Fruit fly (Drosophila melanogaster) whole organism, pupa: ENCODE results near the gene CG14949.

Experiments
- CG10348 ChIP-seq: fragments of 200-800 bp; sonication (Bioruptor generic); IDR thresholded peaks from 2 replicates; pipeline ENCODE4 v1.3.6; 2022; ENCODE audit warnings: missing biosample characterization, missing genetic modification characterization
- CG12605 ChIP-seq: fragments of 200-800 bp; sonication (Bioruptor generic); IDR thresholded peaks from 2 replicates; pipeline ENCODE4 v1.3.6; 2022; ENCODE audit warnings: missing biosample characterization, missing genetic modification characterization
- CG13204 ChIP-seq: fragments of 200-800 bp; sonication (Bioruptor generic); optimal IDR thresholded peaks from 2 replicates; lab custom pipeline; 2018; ENCODE audit warnings: missing biosample characterization, mild to moderate bottlenecking, missing genetic modification characterization, moderate library complexity
- CG14655 ChIP-seq: fragments of 200-800 bp; sonication (Bioruptor generic); optimal IDR thresholded peaks from 3 replicates; lab custom pipeline; 2017; ENCODE audit warnings: mild to moderate bottlenecking, missing biosample characterization, missing genetic modification reagents, missing genetic modification characterization
- CG15710 ChIP-seq: fragments of 200-800 bp; sonication (Bioruptor generic); optimal IDR thresholded peaks from 2 replicates; lab custom pipeline; 2018; ENCODE audit warnings: missing biosample characterization, mild to moderate bottlenecking, missing genetic modification characterization, moderate library complexity
- CG17806 ChIP-seq: fragments of 200-800 bp; sonication (Bioruptor generic); optimal IDR thresholded peaks from 2 replicates; lab custom pipeline; 2018; ENCODE audit warnings: missing biosample characterization, mild to moderate bottlenecking, missing genetic modification characterization, moderate library complexity
- CG32121 ChIP-seq: fragments of 200-800 bp; sonication (Bioruptor generic); IDR thresholded peaks from 2 replicates; pipeline ENCODE4 v1.3.6; 2022; ENCODE audit warnings: missing biosample characterization, missing genetic modification characterization
- CG34367 ChIP-seq: fragments of 200-800 bp; sonication (Bioruptor generic); optimal IDR thresholded peaks from 2 replicates; lab custom pipeline; 2018; ENCODE audit warnings: missing biosample characterization, mild to moderate bottlenecking, missing genetic modification characterization
- CG4496 ChIP-seq: fragments of 200-800 bp; sonication (Bioruptor generic); IDR thresholded peaks from 3 replicates; pipeline ENCODE4 v1.3.6; 2022; ENCODE audit warnings: missing biosample characterization, missing genetic modification characterization
- CG8159 ChIP-seq: fragments of 200-800 bp; sonication (Bioruptor generic); optimal IDR thresholded peaks from 3 replicates; lab custom pipeline; 2018; ENCODE audit warnings: missing biosample characterization, mild to moderate bottlenecking, missing genetic modification characterization, moderate library complexity
- CG8301 ChIP-seq: fragments of 200-800 bp; sonication (Bioruptor generic); optimal IDR thresholded peaks from 2 replicates; lab custom pipeline; 2018; ENCODE audit warnings: missing biosample characterization, mild to moderate bottlenecking, missing genetic modification characterization
- CG9948 ChIP-seq: fragments of 200-800 bp; sonication (Bioruptor generic); optimal IDR thresholded peaks from 2 replicates; lab custom pipeline; 2018; ENCODE audit warnings: missing biosample characterization, mild to moderate bottlenecking, missing genetic modification characterization, moderate library complexity
- D1 ChIP-seq: fragments of 200-800 bp; sonication (Bioruptor generic); optimal IDR thresholded peaks from 2 replicates; lab custom pipeline; 2018; ENCODE audit warnings: missing biosample characterization, mild to moderate bottlenecking, missing genetic modification characterization, moderate library complexity
- EcR ChIP-seq: fragments of 200-800 bp; sonication (Bioruptor generic); optimal IDR thresholded peaks from 3 replicates; lab custom pipeline; 2019; ENCODE audit warnings: missing biosample characterization, missing genetic modification characterization, mild to moderate bottlenecking, moderate library complexity, missing genetic modification reagents
- Ets98B ChIP-seq: fragments of 200-800 bp; sonication (Bioruptor generic); IDR thresholded peaks from 2 replicates; pipeline ENCODE4 v1.3.6; 2022; ENCODE audit warnings: missing biosample characterization, missing genetic modification characterization
- Pif1A ChIP-seq: fragments of 200-800 bp; sonication (Bioruptor generic); optimal IDR thresholded peaks from 3 replicates; lab custom pipeline; 2016; ENCODE audit warnings: missing biosample characterization, missing genetic modification characterization
- Pif1B ChIP-seq: fragments of 200-800 bp; sonication (Bioruptor generic); optimal IDR thresholded peaks from 3 replicates; lab custom pipeline; 2016; ENCODE audit warnings: missing biosample characterization, missing genetic modification characterization
- Snoo ChIP-seq: fragments of 200-800 bp; sonication (Bioruptor generic); optimal IDR thresholded peaks from 3 replicates; lab custom pipeline; 2017; ENCODE audit warnings: missing biosample characterization, mild to moderate bottlenecking, missing genetic modification characterization, inconsistent platforms
- fd96Ca ChIP-seq: fragments of 200-800 bp; sonication (Bioruptor generic); IDR thresholded peaks from 3 replicates; pipeline ENCODE4 v1.3.6; 2022; ENCODE audit warnings: missing biosample characterization, missing genetic modification characterization
- gl ChIP-seq: fragments of 200-800 bp; sonication (Bioruptor generic); optimal IDR thresholded peaks from 2 replicates; lab custom pipeline; 2018; ENCODE audit warnings: missing biosample characterization, mild to moderate bottlenecking, missing genetic modification characterization
- rn ChIP-seq: fragments of 200-800 bp; sonication (Bioruptor generic); IDR thresholded peaks from 2 replicates; pipeline ENCODE4 v1.3.6; 2022; ENCODE audit warnings: missing biosample characterization, missing genetic modification characterization

CG14949 gene

DNA sequence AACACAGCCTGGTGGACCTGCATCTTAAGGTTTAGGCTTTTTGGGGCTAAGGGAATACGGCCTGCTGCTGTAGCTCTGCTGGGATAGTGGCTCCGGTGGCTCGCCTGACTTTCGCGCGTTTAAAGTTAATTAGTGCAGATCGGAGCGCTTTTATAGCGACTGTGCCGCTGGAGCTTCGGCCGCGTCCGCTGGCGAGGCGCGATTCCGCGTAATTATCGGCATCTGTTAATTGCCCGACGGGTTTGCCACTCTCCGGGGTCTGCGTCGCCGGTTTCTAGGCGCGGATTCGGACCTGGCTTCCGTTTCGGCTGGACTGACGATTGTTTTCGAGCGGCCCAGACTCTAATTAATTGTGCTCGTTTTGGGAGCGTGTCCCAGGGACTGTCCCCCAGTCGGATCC, at the start of gene CG14949:
CG14949 (minus strand) TSS at position 101 of the 400 bp plus-strand sequence.
- TF ChIP-seq CG4496 (GFP tag; lab: Robert Waterston, UW), result no peak
- TF ChIP-seq gl, result no peak
- TF ChIP-seq CG17806 (tag; lab: Kevin White, UChicago), result no peak
- no peak for TF ChIP-seq CG13204 (GFP tag; lab: Kevin White, UChicago)
- TF ChIP-seq Pif1B (GFP tag; lab: Kevin White, UChicago), result no peak

DNA sequence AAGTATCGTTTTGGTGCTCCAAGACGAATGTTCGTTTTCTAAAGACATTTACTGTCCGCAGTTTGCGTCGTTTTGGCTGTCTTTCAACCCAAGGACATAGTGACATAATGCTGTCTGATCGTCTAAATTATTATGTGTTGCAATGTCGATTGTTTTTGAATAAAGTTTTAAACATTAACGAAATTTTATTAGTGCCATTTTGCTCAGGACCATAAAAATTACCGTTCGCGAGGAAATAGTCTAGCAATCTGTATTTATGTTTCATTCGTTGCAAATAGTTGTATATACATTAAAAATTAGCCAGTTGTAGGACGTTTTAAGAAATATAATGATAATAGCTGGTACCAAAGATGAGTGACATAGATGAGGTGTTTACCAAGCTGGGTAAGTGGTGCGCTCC, 18.1 kb upstream of the CG14949 start, which contains the start of gene CG33234:
CG33234 (plus strand) TSS at position 301 of the 400 bp plus-strand sequence.
- no peak for TF ChIP-seq CG14655 (GFP tag; lab: Kevin White, UChicago)
- no peak for TF ChIP-seq CG15710 (tag; lab: Kevin White, UChicago)
- TF ChIP-seq CG32121 (GFP tag; lab: Robert Waterston, UW), result no peak
- TF ChIP-seq D1 (tag; lab: Kevin White, UChicago), result no peak
- no peak for TF ChIP-seq CG34367
- TF ChIP-seq CG4496 (GFP tag; lab: Robert Waterston, UW), result no peak
- TF ChIP-seq CG17806 (tag; lab: Kevin White, UChicago), result no peak
- TF ChIP-seq CG12605 (GFP tag; lab: Robert Waterston, UW), result no peak
- no peak for TF ChIP-seq CG10348 (GFP tag; lab: Robert Waterston, UW)
- TF ChIP-seq CG8301, result no peak
- TF ChIP-seq CG8159 (tag; lab: Kevin White, UChicago), result no peak
- TF ChIP-seq Pif1A, result no peak

DNA sequence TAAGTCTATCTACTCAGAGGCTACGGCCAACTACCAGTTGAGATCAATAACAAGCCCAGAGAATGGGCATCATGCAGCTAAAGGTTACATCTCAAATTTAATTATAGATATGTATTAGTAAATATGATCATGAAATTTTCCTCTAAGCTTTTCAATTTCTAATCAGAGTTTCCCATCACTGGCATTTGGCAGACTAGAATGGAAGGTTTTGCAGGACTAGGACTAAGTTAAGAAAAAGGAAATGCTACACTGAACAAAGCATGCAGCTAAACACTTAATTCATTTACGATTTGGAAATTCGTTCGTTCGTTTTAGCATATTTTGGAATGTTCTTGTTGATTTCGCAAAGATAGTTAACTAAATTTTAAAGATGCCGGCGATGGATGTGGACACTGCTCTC, 16.1 kb upstream of the CG14949 start, which contains the start of gene CG33233:
CG33233 (plus strand) TSS at position 301 of the 400 bp plus-strand sequence.
- no peak for TF ChIP-seq CG32121 (GFP tag; lab: Robert Waterston, UW)
- TF ChIP-seq CG14655 (GFP tag; lab: Kevin White, UChicago), result no peak
- TF ChIP-seq CG8301, result no peak
- TF ChIP-seq CG12605 (GFP tag; lab: Robert Waterston, UW), result no peak
- TF ChIP-seq Snoo (tag; lab: Kevin White, UChicago), result no peak
- no peak for TF ChIP-seq CG34367
- no peak for TF ChIP-seq D1 (tag; lab: Kevin White, UChicago)
- TF ChIP-seq Pif1A, result no peak
- TF ChIP-seq CG8159 (tag; lab: Kevin White, UChicago), result no peak
- TF ChIP-seq CG10348 (GFP tag; lab: Robert Waterston, UW), result no peak
- TF ChIP-seq EcR, result no peak
- TF ChIP-seq rn (GFP tag; lab: Robert Waterston, UW), result no peak
- no peak for TF ChIP-seq CG9948 (tag; lab: Kevin White, UChicago)
- no peak for TF ChIP-seq Pif1B (GFP tag; lab: Kevin White, UChicago)
- no peak for TF ChIP-seq CG17806 (tag; lab: Kevin White, UChicago)
- TF ChIP-seq Ets98B (GFP tag; lab: Robert Waterston, UW), result no peak
- no peak for TF ChIP-seq CG4496 (GFP tag; lab: Robert Waterston, UW)
- no peak for TF ChIP-seq gl

DNA sequence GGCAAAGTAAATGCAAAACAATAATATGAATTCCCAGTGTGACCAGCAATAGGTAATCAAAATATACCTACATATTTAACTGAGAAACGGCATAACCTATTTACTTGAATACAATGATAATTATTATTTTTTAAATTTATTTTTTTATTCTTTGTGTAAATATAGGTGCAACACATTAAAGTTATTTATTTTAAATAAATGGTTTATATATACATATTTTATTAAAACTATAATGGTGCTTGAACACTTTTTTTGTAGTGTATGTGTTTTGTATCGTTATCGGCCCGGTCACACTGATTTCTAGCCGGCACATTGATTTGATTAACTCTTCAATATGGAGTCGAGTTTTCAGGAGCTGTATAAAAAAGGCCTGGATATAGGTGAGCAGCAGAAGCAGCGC, 8.6 kb upstream of the CG14949 start, which contains the start of the genes ProRS-m, CG42304 and Snup:
ProRS-m (minus strand) TSS at position 51 of the 400 bp plus-strand sequence.
CG42304 (plus strand) TSS at position 289 of the 400 bp plus-strand sequence.
Snup (plus strand) TSS at position 289 of the 400 bp plus-strand sequence.
- TF ChIP-seq Pif1B (GFP tag; lab: Kevin White, UChicago) (no peak), CG4496 (GFP tag; lab: Robert Waterston, UW) (peak; percentile 62; the same call in 2 of the 3 replicates), CG8159 (tag; lab: Kevin White, UChicago) (peak; percentile 68), rn (GFP tag; lab: Robert Waterston, UW) (peak; percentile 39; the same call in 1 of the 2 replicates), CG15710 (tag; lab: Kevin White, UChicago) (peak; percentile 59), CG14655 (GFP tag; lab: Kevin White, UChicago) (no peak), fd96Ca (GFP tag; lab: Robert Waterston, UW) (no peak), Ets98B (GFP tag; lab: Robert Waterston, UW) (0 out of 2 replicates have a peak, but pooled peaks have one; percentile 21)

DNA sequence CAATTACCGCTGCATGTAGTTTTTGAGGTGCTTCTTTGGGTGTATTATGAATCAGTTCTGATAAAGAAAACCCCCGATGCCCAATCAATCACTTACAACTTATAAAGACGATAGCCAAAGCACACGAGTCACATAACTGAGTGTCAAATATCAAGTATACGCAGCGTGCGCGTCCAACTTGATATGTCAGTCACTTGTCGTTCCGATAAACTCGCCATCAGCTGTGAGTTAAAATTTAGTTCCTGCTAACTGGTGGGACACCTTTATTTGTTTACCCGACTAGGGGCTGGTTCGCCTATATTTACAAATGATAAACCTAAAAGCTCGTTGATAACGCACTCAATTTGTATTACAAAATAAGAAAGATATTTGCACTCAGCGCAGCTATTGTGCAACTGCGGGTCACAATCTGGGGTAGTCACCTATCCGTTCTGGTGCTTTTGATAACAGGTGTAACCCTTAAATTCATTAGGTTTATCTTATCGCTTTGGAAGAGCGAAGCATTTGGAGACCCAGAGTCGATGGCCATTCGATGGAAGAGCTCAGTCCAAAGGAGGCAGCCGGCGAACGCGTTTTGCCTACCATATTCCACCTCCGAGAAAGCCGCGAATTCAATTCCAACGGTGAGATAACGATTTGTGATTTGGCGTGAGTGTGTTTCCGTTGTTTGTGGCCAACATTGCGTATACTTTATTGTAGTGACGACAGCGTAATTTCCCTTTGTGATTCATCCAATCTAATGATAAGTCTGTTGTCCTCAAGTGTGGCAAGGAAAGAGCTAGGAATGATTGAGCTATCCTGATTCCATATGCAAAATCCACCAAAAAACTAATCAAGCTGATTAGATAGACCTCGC, 4.5 kb upstream of the CG14949 start, which contains the start of gene CG1246:
CG1246 (plus strand) TSS at position 526 of the 856 bp plus-strand sequence.
- no peak for TF ChIP-seq CG32121 (GFP tag; lab: Robert Waterston, UW)
- no peak for TF ChIP-seq CG13204 (GFP tag; lab: Kevin White, UChicago)
- no peak for TF ChIP-seq D1 (tag; lab: Kevin White, UChicago)
- no peak for TF ChIP-seq Ets98B (GFP tag; lab: Robert Waterston, UW)
- no peak for TF ChIP-seq CG12605 (GFP tag; lab: Robert Waterston, UW)
- no peak for TF ChIP-seq CG10348 (GFP tag; lab: Robert Waterston, UW)
- TF ChIP-seq fd96Ca (GFP tag; lab: Robert Waterston, UW), result no peak
- no peak for TF ChIP-seq gl
- TF ChIP-seq CG34367, result no peak
- TF ChIP-seq CG8159 (tag; lab: Kevin White, UChicago), result no peak
- no peak for TF ChIP-seq Snoo (tag; lab: Kevin White, UChicago)
- TF ChIP-seq CG4496 (GFP tag; lab: Robert Waterston, UW), result no peak
- no peak for TF ChIP-seq EcR
- no peak for TF ChIP-seq CG9948 (tag; lab: Kevin White, UChicago)
- TF ChIP-seq rn (GFP tag; lab: Robert Waterston, UW), result no peak
- no peak for TF ChIP-seq CG15710 (tag; lab: Kevin White, UChicago)
